Fruit fly (Drosophila melanogaster): ENCODE measurements around the gene Sdr.

Gene Sdr

dm6 chr3R:14898280-14898756 is 20.1 kb upstream of the Sdr start, which contains the start of the genes Nup93-2 and CG3817 (continued):
- TF ChIP-seq lov (optimal IDR thresholded peaks at IDR 0.05), result no peak
- no peak for TF ChIP-seq lov (GFP tag; IDR thresholded peaks at IDR 0.05)
- TF ChIP-seq CG34224 (GFP tag; IDR thresholded peaks at IDR 0.05; ENCODE audit: partially characterized antibody), result no peak
- TF ChIP-seq Asciz (GFP tag; optimal IDR thresholded peaks at IDR 0.05), result no peak
- TF ChIP-seq CG14050 (GFP tag; IDR thresholded peaks at IDR 0.05), result no peak

- no peak for TF ChIP-seq knrl (GFP tag; IDR thresholded peaks at IDR 0.05; ENCODE audit: partially characterized antibody)
Measured at dm6 chr3R:14900177-14900576, 18.3 kb upstream of the Sdr start, which contains the start of gene VhaPPA1-2. Gene VhaPPA1-2, minus strand, starts transcription at chr3R:14900277.

dm6 chr3R:14901408-14902352 is 16.7 kb upstream of the Sdr start, which contains the start of gene RpS5b:
Gene RpS5b, minus strand, starts transcription at chr3R:14901563.
- TF ChIP-seq Myb (GFP tag; optimal IDR thresholded peaks at IDR 0.05) (peak; percentile 78), Ets97D (GFP tag; optimal IDR thresholded peaks at IDR 0.05) (peak; percentile 80), MBD-R2 (GFP tag; IDR thresholded peaks at IDR 0.05) (peak; percentile 16; the same call in 1 of the 2 replicates), Rx (GFP tag; IDR thresholded peaks at IDR 0.05) (no peak), CG2116 (GFP tag; optimal IDR thresholded peaks at IDR 0.05) (peak; percentile 97), Dref (GFP tag; IDR thresholded peaks at IDR 0.05) (0 out of 2 replicates have a peak, but pooled peaks have one; percentile 27), Hmr (GFP tag; optimal IDR thresholded peaks at IDR 0.05) (peak; percentile 13), sens (GFP tag) (peak; percentile 65), cwo (GFP tag; optimal IDR thresholded peaks at IDR 0.05) (peak; percentile 32), Dp (GFP tag; optimal IDR thresholded peaks at IDR 0.05) (peak; percentile 84), Fer1 (GFP tag; optimal IDR thresholded peaks at IDR 0.05) (no peak), Dbx (GFP tag; IDR thresholded peaks at IDR 0.05) (no peak), CG42726 (GFP tag; IDR thresholded peaks at IDR 0.05; ENCODE audit: partially characterized antibody) (no peak), sob (GFP tag; IDR thresholded peaks at IDR 0.05) (0 out of 2 replicates have a peak, but pooled peaks have one; percentile 12), Rfx (GFP tag; IDR thresholded peaks at IDR 0.05) (peak; percentile 34; the same call in 1 of the 2 replicates), phol (tag; optimal IDR thresholded peaks at IDR 0.05) (peak; percentile 75), dati (GFP tag; IDR thresholded peaks at IDR 0.05) (0 out of 2 replicates have a peak, but pooled peaks have one; percentile 1), klu (GFP tag; IDR thresholded peaks at IDR 0.05) (no peak), ara (GFP tag; IDR thresholded peaks at IDR 0.05) (0 out of 2 replicates have a peak, but pooled peaks have one; percentile 9), dmrt11E (tag; optimal IDR thresholded peaks at IDR 0.05) (no peak), nom (GFP tag; optimal IDR thresholded peaks at IDR 0.05) (peak; percentile 43), E2f2 (GFP tag; IDR thresholded peaks at IDR 0.05) (peak; percentile 86), NC2α (GFP tag; optimal IDR thresholded peaks at IDR 0.05) (no peak), pzg (GFP tag; optimal IDR thresholded peaks at IDR 0.05) (peak; percentile 52), trem (tag; optimal IDR thresholded peaks at IDR 0.05) (peak; percentile 95), grn (GFP tag; optimal IDR thresholded peaks at IDR 0.05) (no peak), CG15514 (GFP tag; optimal IDR thresholded peaks at IDR 0.05) (peak; percentile 65), Med (GFP tag) (peak; percentile 53), CG12659 (GFP tag; optimal IDR thresholded peaks at IDR 0.05) (peak; percentile 41), Fer3 (tag; optimal IDR thresholded peaks at IDR 0.05) (peak; percentile 3), Pdp1 (GFP tag; optimal IDR thresholded peaks at IDR 0.05) (peak in 1 of 2 experiments; percentile 25), Sry-δ (GFP tag; optimal IDR thresholded peaks at IDR 0.05) (peak; percentile 10)

All from whole organism, embryonic.